Fruit fly (Drosophila melanogaster) whole organism, embryonic: ENCODE results near the gene beat-IIIc.

ENCODE experiments used
- Aef1 ChIP-seq: fragments of 200-800 bp; sonication (Bioruptor generic); IDR thresholded peaks from 3 replicates; pipeline ENCODE4 v1.3.6; 2022; ENCODE audit warnings: missing biosample characterization, missing genetic modification characterization
- Bgb ChIP-seq: fragments of 200-800 bp; sonication (Bioruptor generic); IDR thresholded peaks from 2 replicates; pipeline ENCODE4 v1.3.6; 2022; ENCODE audit warnings: missing biosample characterization, missing genetic modification characterization; ENCODE audit not compliant: partially characterized antibody
- CG10147 ChIP-seq: fragments of 200-800 bp; sonication (Bioruptor generic); optimal IDR thresholded peaks from 2 replicates; lab custom pipeline; 2019; ENCODE audit warnings: missing biosample characterization, mild to moderate bottlenecking, missing genetic modification characterization, moderate library complexity
- CG1024 ChIP-seq: fragments of 200-800 bp; sonication (Bioruptor generic); IDR thresholded peaks from 2 replicates; pipeline ENCODE4 v1.3.6; 2022; ENCODE audit warnings: missing biosample characterization, missing genetic modification characterization
- CG10959 ChIP-seq: fragments of 200-800 bp; sonication (Bioruptor generic); IDR thresholded peaks from 2 replicates; pipeline ENCODE4 v1.3.6; 2022; ENCODE audit warnings: missing biosample characterization, missing genetic modification characterization
- CG12071 ChIP-seq: fragments of 200-800 bp; sonication (Bioruptor generic); optimal IDR thresholded peaks from 3 replicates; lab custom pipeline; 2018; ENCODE audit warnings: missing biosample characterization, mild to moderate bottlenecking, missing genetic modification characterization
- CG12391 ChIP-seq: fragments of 200-800 bp; sonication (Bioruptor generic); optimal IDR thresholded peaks from 3 replicates; lab custom pipeline; 2018; ENCODE audit warnings: missing biosample characterization, mild to moderate bottlenecking, missing genetic modification characterization, moderate library complexity
- CG13424 ChIP-seq: fragments of 200-800 bp; sonication (Bioruptor generic); optimal IDR thresholded peaks from 2 replicates; lab custom pipeline; 2019; ENCODE audit warnings: missing biosample characterization, mild to moderate bottlenecking, missing genetic modification characterization, moderate library complexity
- CG17829 ChIP-seq: fragments of 200-800 bp; optimal IDR thresholded peaks from 2 replicates; lab custom pipeline; 2019; ENCODE audit warnings: missing biosample characterization, mild to moderate bottlenecking, missing genetic modification characterization, moderate library complexity
- CG2202 ChIP-seq: fragments of 200-800 bp; sonication (Bioruptor generic); optimal IDR thresholded peaks from 2 replicates; lab custom pipeline; 2018; ENCODE audit warnings: missing biosample characterization, mild to moderate bottlenecking, missing genetic modification characterization
- CG2712 ChIP-seq: fragments of 200-800 bp; optimal IDR thresholded peaks from 3 replicates; lab custom pipeline; 2019; ENCODE audit warnings: missing biosample characterization, mild to moderate bottlenecking, missing genetic modification characterization, moderate library complexity
- CG31441 ChIP-seq: fragments of 200-800 bp; sonication (Bioruptor generic); IDR thresholded peaks from 2 replicates; pipeline ENCODE4 v1.3.6; 2022; ENCODE audit warnings: missing biosample characterization, missing genetic modification characterization
- CG34376 ChIP-seq: fragments of 200-800 bp; sonication (Bioruptor generic); optimal IDR thresholded peaks from 2 replicates; lab custom pipeline; 2018; ENCODE audit warnings: missing biosample characterization, mild to moderate bottlenecking, missing genetic modification characterization
- CG6175 ChIP-seq: fragments of 200-800 bp; sonication (Bioruptor generic); IDR thresholded peaks from 3 replicates; pipeline ENCODE4 v1.3.6; 2022; ENCODE audit warnings: missing biosample characterization, missing genetic modification characterization
- CG7271 ChIP-seq: fragments of 200-800 bp; sonication (Bioruptor generic); optimal IDR thresholded peaks from 2 replicates; lab custom pipeline; 2018; ENCODE audit warnings: missing biosample characterization, mild to moderate bottlenecking, missing genetic modification characterization, moderate library complexity
- CG7786 ChIP-seq: fragments of 200-800 bp; sonication (Bioruptor generic); optimal IDR thresholded peaks from 2 replicates; lab custom pipeline; 2016; ENCODE audit warnings: missing biosample characterization, missing genetic modification characterization
- CG7928 ChIP-seq: fragments of 200-800 bp; sonication (Bioruptor generic); optimal IDR thresholded peaks from 2 replicates; lab custom pipeline; 2017; ENCODE audit warnings: missing biosample characterization, mild to moderate bottlenecking, missing genetic modification characterization
- CG7963 ChIP-seq: fragments of 200-800 bp; sonication (Bioruptor generic); IDR thresholded peaks from 3 replicates; pipeline ENCODE4 v1.3.6; 2022; ENCODE audit warnings: missing biosample characterization, missing genetic modification characterization; ENCODE audit not compliant: partially characterized antibody
- CG7987 ChIP-seq: fragments of 200-800 bp; sonication (Bioruptor generic); optimal IDR thresholded peaks from 2 replicates; lab custom pipeline; 2018; ENCODE audit warnings: missing biosample characterization, mild to moderate bottlenecking, missing genetic modification characterization, moderate library complexity
- CG9727 ChIP-seq: fragments of 200-800 bp; sonication (Bioruptor generic); optimal IDR thresholded peaks from 3 replicates; lab custom pipeline; 2017; ENCODE audit warnings: missing biosample characterization, mild to moderate bottlenecking, missing genetic modification characterization
- CG9932 ChIP-seq: fragments of 200-800 bp; sonication (Bioruptor generic); IDR thresholded peaks from 2 replicates; pipeline ENCODE4 v1.3.6; 2022; ENCODE audit warnings: missing biosample characterization, missing genetic modification characterization
- CoRest ChIP-seq: fragments of 200-800 bp; sonication (Bioruptor generic); optimal IDR thresholded peaks from 3 replicates; lab custom pipeline; 2018; ENCODE audit warnings: missing biosample characterization, mild to moderate bottlenecking, missing genetic modification characterization, moderate library complexity
- Dp ChIP-seq: fragments of 200-800 bp; sonication (Bioruptor generic); optimal IDR thresholded peaks from 2 replicates; lab custom pipeline; 2018; ENCODE audit warnings: missing biosample characterization, mild to moderate bottlenecking, missing genetic modification characterization, moderate library complexity
- NfI ChIP-seq: fragments of 200-800 bp; sonication (Bioruptor generic); optimal IDR thresholded peaks from 3 replicates; lab custom pipeline; 2018; ENCODE audit warnings: missing biosample characterization, mild to moderate bottlenecking, missing genetic modification characterization, moderate library complexity
- Optix ChIP-seq: fragments of 200-800 bp; sonication (Bioruptor generic); IDR thresholded peaks from 3 replicates; pipeline ENCODE4 v1.3.6; 2022; ENCODE audit warnings: missing biosample characterization, missing genetic modification characterization
- Ssrp ChIP-seq: fragments of 200-800 bp; sonication (Bioruptor generic); optimal IDR thresholded peaks from 2 replicates; lab custom pipeline; 2018; ENCODE audit warnings: missing biosample characterization, mild to moderate bottlenecking, missing genetic modification characterization, moderate library complexity
- Trl ChIP-seq, 3 experiments: fragments of >200 bp in 2 of 3; fragments of 200-800 bp in 1 of 3; sonication (Bioruptor generic) in 1 of 3; optimal IDR thresholded peaks; 2 replicates in 1 of 3; 3 replicates in 2 of 3; lab custom pipeline; 2016 to 2017; ENCODE audit warnings: missing biosample characterization in 1 of 3, missing genetic modification characterization in 1 of 3
- ab ChIP-seq: fragments of 200-800 bp; sonication (Bioruptor generic); optimal IDR thresholded peaks from 2 replicates; lab custom pipeline; 2016; ENCODE audit warnings: missing biosample characterization, missing genetic modification characterization
- al ChIP-seq: fragments of 200-800 bp; sonication (Bioruptor generic); IDR thresholded peaks from 2 replicates; pipeline ENCODE4 v1.3.6; 2022; ENCODE audit warnings: missing biosample characterization, missing genetic modification characterization
- ara ChIP-seq: fragments of 200-800 bp; sonication (Bioruptor generic); IDR thresholded peaks from 2 replicates; pipeline ENCODE4 v1.3.6; 2022; ENCODE audit warnings: missing biosample characterization, missing genetic modification characterization
- cad ChIP-seq: fragments of >200 bp; optimal IDR thresholded peaks from 2 replicates; lab custom pipeline; 2017; ENCODE audit warnings: missing biosample characterization, missing genetic modification characterization
- crp ChIP-seq, 2 experiments: fragments of 200-800 bp; sonication (Bioruptor generic); optimal IDR thresholded peaks; 2 replicates in 1 of 2; 3 replicates in 1 of 2; lab custom pipeline; 2017; ENCODE audit warnings: missing biosample characterization in 2 of 2, missing genetic modification characterization in 2 of 2, mild to moderate bottlenecking in 1 of 2, moderate library complexity in 1 of 2
- dysf ChIP-seq: fragments of 200-800 bp; sonication (Bioruptor generic); IDR thresholded peaks from 3 replicates; pipeline ENCODE4 v1.3.6; 2022; ENCODE audit warnings: missing biosample characterization, missing genetic modification characterization
- ems ChIP-seq: fragments of 200-800 bp; sonication (Bioruptor generic); optimal IDR thresholded peaks from 3 replicates; lab custom pipeline; 2016; ENCODE audit warnings: missing biosample characterization, missing genetic modification characterization
- esg ChIP-seq: fragments of 200-800 bp; sonication (Bioruptor generic); conservative IDR thresholded peaks from 2 replicates; pipeline ENCODE4 v1.3.6; 2022; ENCODE audit warnings: missing biosample characterization, missing genetic modification characterization
- fd102C ChIP-seq: fragments of 200-800 bp; sonication (Bioruptor generic); optimal IDR thresholded peaks from 2 replicates; lab custom pipeline; 2018; ENCODE audit warnings: missing biosample characterization, mild to moderate bottlenecking, missing genetic modification characterization, moderate library complexity
- gcm ChIP-seq: fragments of 200-800 bp; sonication (Bioruptor generic); optimal IDR thresholded peaks from 2 replicates; lab custom pipeline; 2019; ENCODE audit warnings: missing biosample characterization, mild to moderate bottlenecking, missing genetic modification characterization, moderate library complexity
- gsb-n ChIP-seq: fragments of 200-800 bp; sonication (Bioruptor generic); optimal IDR thresholded peaks from 3 replicates; lab custom pipeline; 2018; ENCODE audit warnings: missing biosample characterization, mild to moderate bottlenecking, missing genetic modification characterization
- gt ChIP-seq: fragments of 200-800 bp; sonication (Bioruptor generic); IDR thresholded peaks from 2 replicates; pipeline ENCODE4 v1.3.6; 2022; ENCODE audit warnings: missing biosample characterization, missing genetic modification characterization
- h ChIP-seq: fragments of >200 bp; optimal IDR thresholded peaks from 2 replicates; lab custom pipeline; 2017
- kni ChIP-seq: fragments of 200-800 bp; sonication (Bioruptor generic); optimal IDR thresholded peaks from 3 replicates; lab custom pipeline; 2017; ENCODE audit warnings: mild to moderate bottlenecking, missing biosample characterization, missing genetic modification reagents, missing genetic modification characterization
- nau ChIP-seq: fragments of 200-800 bp; sonication (Bioruptor generic); optimal IDR thresholded peaks from 3 replicates; lab custom pipeline; 2017; ENCODE audit warnings: missing biosample characterization, mild to moderate bottlenecking, missing genetic modification characterization, missing genetic modification reagents
- nmo ChIP-seq: fragments of 200-800 bp; sonication (Bioruptor generic); optimal IDR thresholded peaks from 2 replicates; lab custom pipeline; 2018; ENCODE audit warnings: missing biosample characterization, mild to moderate bottlenecking, missing genetic modification characterization, moderate library complexity
- oc ChIP-seq: fragments of 200-800 bp; sonication (Bioruptor generic); optimal IDR thresholded peaks from 2 replicates; lab custom pipeline; 2018; ENCODE audit warnings: missing biosample characterization, mild to moderate bottlenecking, missing genetic modification characterization, moderate library complexity
- org-1 ChIP-seq: fragments of 200-800 bp; sonication (Bioruptor generic); optimal IDR thresholded peaks from 2 replicates; lab custom pipeline; 2017; ENCODE audit warnings: missing biosample characterization, missing genetic modification characterization
- repo ChIP-seq: fragments of 200-800 bp; sonication (Bioruptor generic); optimal IDR thresholded peaks from 2 replicates; lab custom pipeline; 2016; ENCODE audit warnings: missing biosample characterization, missing genetic modification characterization
- run ChIP-seq: fragments of 200-800 bp; sonication (Bioruptor generic); optimal IDR thresholded peaks from 3 replicates; lab custom pipeline; 2018; ENCODE audit warnings: missing biosample characterization, mild to moderate bottlenecking, missing genetic modification characterization
- schlank ChIP-seq: fragments of 200-800 bp; sonication (Bioruptor generic); optimal IDR thresholded peaks from 2 replicates; lab custom pipeline; 2018; ENCODE audit warnings: missing biosample characterization, mild to moderate bottlenecking, missing genetic modification characterization
- stwl ChIP-seq: fragments of 200-800 bp; sonication (Bioruptor generic); optimal IDR thresholded peaks from 3 replicates; lab custom pipeline; 2018; ENCODE audit warnings: missing biosample characterization, mild to moderate bottlenecking, missing genetic modification characterization, moderate library complexity
- twi ChIP-seq: fragments of 200-800 bp; optimal IDR thresholded peaks from 2 replicates; lab custom pipeline; 2019; ENCODE audit warnings: missing biosample characterization, mild to moderate bottlenecking, missing genetic modification characterization, moderate library complexity
- zen ChIP-seq: fragments of 200-800 bp; sonication (Bioruptor generic); optimal IDR thresholded peaks from 3 replicates; lab custom pipeline; 2018; ENCODE audit warnings: missing biosample characterization, mild to moderate bottlenecking, missing genetic modification characterization, moderate library complexity

The beat-IIIc gene

dm6 chr2L:17260577-17260976 is at the start of gene beat-IIIc (continued):
- TF ChIP-seq repo (GFP tag; lab: Kevin White, UChicago) (no peak), CG31441 (GFP tag; lab: Robert Waterston, UW) (peak; percentile 21; the same call in 1 of the 2 replicates), run (tag; lab: Kevin White, UChicago) (no peak), CG2712 (tag; lab: Kevin White, UChicago) (peak; percentile 50), CG10147 (GFP tag; lab: Kevin White, UChicago) (no peak), esg (no peak), kni (peak; percentile 2), fd102C (GFP tag; lab: Kevin White, UChicago) (peak; percentile 13), Trl (optimal IDR thresholded peaks at IDR 0.05; lab: Kevin White, UChicago) (no peak), Trl (GFP tag; optimal IDR thresholded peaks at IDR 0.05; lab: Kevin White, UChicago) (no peak), CG9727 (GFP tag; lab: Kevin White, UChicago) (no peak), oc (peak; percentile 42), CG7987 (no peak), CG7271 (tag; lab: Kevin White, UChicago) (no peak), CG2202 (tag; lab: Kevin White, UChicago) (no peak), CoRest (tag; lab: Kevin White, UChicago) (peak; percentile 2), CG9932 (0 out of 2 replicates have a peak, but pooled peaks have one; percentile 21), CG13424 (tag; lab: Kevin White, UChicago) (no peak), twi (tag; lab: Kevin White, UChicago) (peak; percentile 14), dysf (no peak), Bgb (GFP tag; lab: Robert Waterston, UW) (peak; percentile 41), Ssrp (no peak), CG10959 (GFP tag; lab: Robert Waterston, UW) (no peak), CG6175 (GFP tag; lab: Robert Waterston, UW) (no peak), CG7963 (GFP tag; lab: Robert Waterston, UW) (no peak), CG17829 (peak; percentile 34), ara (GFP tag; lab: Robert Waterston, UW) (0 out of 2 replicates have a peak, but pooled peaks have one; percentile 10), Dp (GFP tag; lab: Kevin White, UChicago) (no peak), gcm (GFP tag; lab: Kevin White, UChicago) (peak; percentile 29), gt (GFP tag; lab: Robert Waterston, UW) (no peak), zen (peak; percentile 16), ems (GFP tag; lab: Kevin White, UChicago) (no peak), Optix (GFP tag; lab: Robert Waterston, UW) (no peak), Aef1 (no peak), CG7928 (no peak), nau (GFP tag; lab: Kevin White, UChicago) (no peak), al (GFP tag; lab: Robert Waterston, UW) (no peak), crp (GFP tag; optimal IDR thresholded peaks at IDR 0.05; lab: Kevin White, UChicago) (no peak), ab (GFP tag; lab: Kevin White, UChicago) (no peak), schlank (tag; lab: Kevin White, UChicago) (no peak), nmo (GFP tag; lab: Kevin White, UChicago) (no peak), NfI (GFP tag; lab: Kevin White, UChicago) (peak; percentile 47), cad (GFP tag; lab: Kevin White, UChicago) (no peak), h (lab: Kevin White, UChicago) (no peak), stwl (tag; lab: Kevin White, UChicago) (peak; percentile 91), CG12071 (GFP tag; lab: Kevin White, UChicago) (peak; percentile 34), CG34376 (GFP tag; lab: Kevin White, UChicago) (peak; percentile 39), CG7786 (GFP tag; lab: Kevin White, UChicago) (no peak), CG1024 (no peak), CG12391 (no peak), org-1 (GFP tag; lab: Kevin White, UChicago) (no peak), gsb-n (tag; lab: Kevin White, UChicago) (peak; percentile 39)
